Fruit fly (Drosophila melanogaster): ENCODE measurements around the gene CG8813.
A peak's percentile ranks its signal among the peaks of the same experiment; 100 is the strongest.

Gene CG8813

dm6 chr2L:2830341-2830800 lies 39.1 kb upstream of the CG8813 start (continued):
- peak; percentile 69; the same call in 2 of the 3 replicates for TF ChIP-seq CG34422 (GFP tag; IDR thresholded peaks at IDR 0.05)
- TF ChIP-seq Myb (GFP tag; optimal IDR thresholded peaks at IDR 0.05), result peak; percentile 6
- TF ChIP-seq rib (GFP tag; IDR thresholded peaks at IDR 0.05), result no peak
- peak; percentile 51; the same call in 1 of the 2 replicates for TF ChIP-seq ap (GFP tag; IDR thresholded peaks at IDR 0.05)
- no peak for TF ChIP-seq Lpt (GFP tag; optimal IDR thresholded peaks at IDR 0.05)
- no peak for TF ChIP-seq h (optimal IDR thresholded peaks at IDR 0.05)
- TF ChIP-seq lab (GFP tag; optimal IDR thresholded peaks at IDR 0.05), result peak; percentile 86
- TF ChIP-seq GATAe (GFP tag; conservative IDR thresholded peaks at IDR 0.05), result no peak
- TF ChIP-seq jing (GFP tag; optimal IDR thresholded peaks at IDR 0.05), result peak; percentile 63
- peak; percentile 88 for TF ChIP-seq BtbVII (GFP tag; optimal IDR thresholded peaks at IDR 0.05)
- TF ChIP-seq al (GFP tag; IDR thresholded peaks at IDR 0.05), result peak; percentile 73
- peak; percentile 78 for TF ChIP-seq danr (GFP tag; IDR thresholded peaks at IDR 0.05)
- TF ChIP-seq Aef1 (GFP tag; IDR thresholded peaks at IDR 0.05), result peak; percentile 56; the same call in 2 of the 3 replicates
- TF ChIP-seq CG7963 (GFP tag; IDR thresholded peaks at IDR 0.05; ENCODE audit: partially characterized antibody), result no peak
- TF ChIP-seq hbn (GFP tag; IDR thresholded peaks at IDR 0.05; ENCODE audit: partially characterized antibody), result no peak
- TF ChIP-seq CG8359 (GFP tag; optimal IDR thresholded peaks at IDR 0.05; ENCODE audit: borderline replicate concordance), result peak; percentile 83
- no peak for TF ChIP-seq Dip2 (GFP tag; IDR thresholded peaks at IDR 0.05)
- TF ChIP-seq sens-2 (GFP tag; IDR thresholded peaks at IDR 0.05), result no peak; the same call in 1 of the 2 replicates
- peak; percentile 46 for TF ChIP-seq CG1647 (GFP tag; optimal IDR thresholded peaks at IDR 0.05)
- peak; percentile 67; the same call in 2 of the 3 replicates for TF ChIP-seq zfh1 (GFP tag; IDR thresholded peaks at IDR 0.05)
- peak; percentile 87 for TF ChIP-seq Xbp1 (GFP tag; optimal IDR thresholded peaks at IDR 0.05)
- TF ChIP-seq tll (GFP tag; optimal IDR thresholded peaks at IDR 0.05), result no peak
- TF ChIP-seq pnt (GFP tag; optimal IDR thresholded peaks at IDR 0.05), result peak; percentile 36
- TF ChIP-seq CG5953 (GFP tag; IDR thresholded peaks at IDR 0.05), result no peak
- TF ChIP-seq CG10462 (GFP tag; optimal IDR thresholded peaks at IDR 0.05), result peak; percentile 65
- TF ChIP-seq CG7928 (GFP tag; optimal IDR thresholded peaks at IDR 0.05), result peak; percentile 68
- TF ChIP-seq CG12744 (GFP tag; optimal IDR thresholded peaks at IDR 0.05), result peak; percentile 46
- peak; percentile 75; the same call in 2 of the 3 replicates for TF ChIP-seq H15 (GFP tag; IDR thresholded peaks at IDR 0.05)
- peak; percentile 61 for TF ChIP-seq CrebB (tag; optimal IDR thresholded peaks at IDR 0.05)
- TF ChIP-seq Dfd (GFP tag; optimal IDR thresholded peaks at IDR 0.05), result no peak
- TF ChIP-seq amos (GFP tag; IDR thresholded peaks at IDR 0.05; ENCODE audit: partially characterized antibody), result no peak
- TF ChIP-seq Fer3 (tag; optimal IDR thresholded peaks at IDR 0.05), result peak; percentile 74
- TF ChIP-seq cas (GFP tag; IDR thresholded peaks at IDR 0.05), result 0 out of 2 replicates have a peak, but pooled peaks have one; percentile 10
- TF ChIP-seq ac (GFP tag; optimal IDR thresholded peaks at IDR 0.05), result peak; percentile 59
- peak; percentile 17 for TF ChIP-seq tx (GFP tag; optimal IDR thresholded peaks at IDR 0.05)
- TF ChIP-seq Sry-β (GFP tag; optimal IDR thresholded peaks at IDR 0.05), result peak; percentile 46
- peak; percentile 88 for TF ChIP-seq unpg (GFP tag; optimal IDR thresholded peaks at IDR 0.05)
- peak; percentile 86 for TF ChIP-seq CG15696 (tag; optimal IDR thresholded peaks at IDR 0.05)
- no peak for TF ChIP-seq aop (GFP tag; IDR thresholded peaks at IDR 0.05)
- TF ChIP-seq CG9817 (tag; optimal IDR thresholded peaks at IDR 0.05), result peak; percentile 75
- peak; percentile 85 for TF ChIP-seq CG6854 (GFP tag; optimal IDR thresholded peaks at IDR 0.05)
- peak; percentile 88 for TF ChIP-seq lilli (GFP tag; optimal IDR thresholded peaks at IDR 0.05)
- no peak for TF ChIP-seq Neu2 (GFP tag; optimal IDR thresholded peaks at IDR 0.05; ENCODE audit: borderline replicate concordance)
- TF ChIP-seq Mes4 (GFP tag; optimal IDR thresholded peaks at IDR 0.05), result no peak
- TF ChIP-seq gro (GFP tag; optimal IDR thresholded peaks at IDR 0.05), result no peak
- TF ChIP-seq ato (GFP tag; IDR thresholded peaks at IDR 0.05; ENCODE audit: partially characterized antibody), result no peak
- peak; percentile 78 for TF ChIP-seq Ptx1 (GFP tag; IDR thresholded peaks at IDR 0.05)
- no peak; the same call in none of the 3 replicates for TF ChIP-seq Dbx (GFP tag; IDR thresholded peaks at IDR 0.05)
- peak; percentile 23 for TF ChIP-seq CG1603 (tag; optimal IDR thresholded peaks at IDR 0.05)
- peak; percentile 58 for TF ChIP-seq pho (GFP tag; optimal IDR thresholded peaks at IDR 0.05)
- peak; percentile 83 for TF ChIP-seq CG17568 (GFP tag; optimal IDR thresholded peaks at IDR 0.05)
